Fruit fly (Drosophila melanogaster) whole organism, embryonic: ENCODE measurements around the gene Prp39.

Experiments used
- Ada2b ChIP-seq: fragments of 200-800 bp; sonication (Bioruptor generic); IDR thresholded peaks from 2 replicates; pipeline ENCODE4 v1.3.6; 2022; ENCODE audit warnings: missing biosample characterization, missing genetic modification characterization
- Awh ChIP-seq: fragments of 200-800 bp; sonication (Bioruptor generic); IDR thresholded peaks from 2 replicates; pipeline ENCODE4, ENCODE4 v1.3.6; 2022; ENCODE audit warnings: missing biosample characterization, missing genetic modification characterization
- CG10209 ChIP-seq: fragments of 200-800 bp; sonication (Bioruptor generic); optimal IDR thresholded peaks from 3 replicates; lab custom pipeline; 2017; ENCODE audit warnings: missing biosample characterization, mild to moderate bottlenecking, missing genetic modification characterization, missing genetic modification reagents
- CG11456 ChIP-seq: fragments of 200-800 bp; sonication (Bioruptor generic); IDR thresholded peaks from 3 replicates; pipeline ENCODE4 v1.3.6; 2022; ENCODE audit warnings: missing biosample characterization, missing genetic modification characterization
- CG12659 ChIP-seq: fragments of 200-800 bp; sonication (Bioruptor generic); optimal IDR thresholded peaks from 3 replicates; lab custom pipeline; 2017; ENCODE audit warnings: mild to moderate bottlenecking, missing biosample characterization, missing genetic modification reagents, missing genetic modification characterization
- CG12744 ChIP-seq: fragments of 200-800 bp; sonication (Bioruptor generic); optimal IDR thresholded peaks from 2 replicates; lab custom pipeline; 2016; ENCODE audit warnings: missing biosample characterization, missing genetic modification characterization
- CG13287 ChIP-seq: fragments of 200-800 bp; sonication (Bioruptor generic); IDR thresholded peaks from 2 replicates; pipeline ENCODE4 v1.3.6; 2022; ENCODE audit warnings: missing biosample characterization, missing genetic modification characterization; ENCODE audit not compliant: partially characterized antibody
- CG17385 ChIP-seq: fragments of 200-800 bp; sonication (Bioruptor generic); optimal IDR thresholded peaks from 3 replicates; lab custom pipeline; 2018; ENCODE audit warnings: missing biosample characterization, mild to moderate bottlenecking, missing genetic modification characterization
- CG2678 ChIP-seq: fragments of 200-800 bp; sonication (Bioruptor generic); optimal IDR thresholded peaks from 3 replicates; lab custom pipeline; 2019; ENCODE audit warnings: missing biosample characterization, mild to moderate bottlenecking, missing genetic modification characterization, moderate library complexity
- CG30020 ChIP-seq: fragments of 200-800 bp; optimal IDR thresholded peaks from 2 replicates; lab custom pipeline; 2019; ENCODE audit warnings: missing biosample characterization, mild to moderate bottlenecking, missing genetic modification characterization, moderate library complexity
- CG32532 ChIP-seq: fragments of 200-800 bp; sonication (Bioruptor generic); IDR thresholded peaks from 2 replicates; pipeline ENCODE4 v1.3.6; 2022; ENCODE audit warnings: missing biosample characterization, missing genetic modification characterization
- CG33557 ChIP-seq: fragments of 200-800 bp; sonication (Bioruptor generic); optimal IDR thresholded peaks from 2 replicates; lab custom pipeline; 2019; ENCODE audit warnings: missing biosample characterization, mild to moderate bottlenecking, missing genetic modification characterization, moderate library complexity
- CG3995 ChIP-seq: fragments of 200-800 bp; sonication (Bioruptor generic); optimal IDR thresholded peaks from 3 replicates; lab custom pipeline; 2016; ENCODE audit warnings: missing biosample characterization, missing genetic modification characterization
- CG4282 ChIP-seq: fragments of 200-800 bp; sonication (Bioruptor generic); optimal IDR thresholded peaks from 2 replicates; lab custom pipeline; 2016; ENCODE audit warnings: missing biosample characterization, missing genetic modification characterization
- CG6175 ChIP-seq: fragments of 200-800 bp; sonication (Bioruptor generic); IDR thresholded peaks from 3 replicates; pipeline ENCODE4 v1.3.6; 2022; ENCODE audit warnings: missing biosample characterization, missing genetic modification characterization
- CG6654 ChIP-seq: fragments of 200-800 bp; sonication (Bioruptor generic); optimal IDR thresholded peaks from 2 replicates; lab custom pipeline; 2017; ENCODE audit warnings: missing biosample characterization, mild to moderate bottlenecking, missing genetic modification characterization
- CG6683 ChIP-seq: fragments of 200-800 bp; sonication (Bioruptor generic); optimal IDR thresholded peaks from 2 replicates; lab custom pipeline; 2017; ENCODE audit warnings: missing biosample characterization, mild to moderate bottlenecking, missing genetic modification characterization, missing genetic modification reagents
- CG7987 ChIP-seq: fragments of 200-800 bp; sonication (Bioruptor generic); optimal IDR thresholded peaks from 2 replicates; lab custom pipeline; 2018; ENCODE audit warnings: missing biosample characterization, mild to moderate bottlenecking, missing genetic modification characterization, moderate library complexity
- CG9437 ChIP-seq: fragments of 200-800 bp; sonication (Bioruptor generic); optimal IDR thresholded peaks from 2 replicates; lab custom pipeline; 2018; ENCODE audit warnings: missing biosample characterization, mild to moderate bottlenecking, missing genetic modification characterization
- CG9727 ChIP-seq: fragments of 200-800 bp; sonication (Bioruptor generic); optimal IDR thresholded peaks from 3 replicates; lab custom pipeline; 2017; ENCODE audit warnings: missing biosample characterization, mild to moderate bottlenecking, missing genetic modification characterization
- Dp ChIP-seq: fragments of 200-800 bp; sonication (Bioruptor generic); optimal IDR thresholded peaks from 2 replicates; lab custom pipeline; 2018; ENCODE audit warnings: missing biosample characterization, mild to moderate bottlenecking, missing genetic modification characterization, moderate library complexity
- E2f2 ChIP-seq: fragments of 200-800 bp; sonication (Bioruptor generic); IDR thresholded peaks from 2 replicates; pipeline ENCODE4 v1.3.6; 2022; ENCODE audit warnings: missing biosample characterization, missing genetic modification characterization
- Gug ChIP-seq: fragments of 200-800 bp; sonication (Bioruptor generic); IDR thresholded peaks from 4 replicates; pipeline ENCODE4 v1.3.6; 2022; ENCODE audit warnings: missing biosample characterization, missing genetic modification characterization
- Hmr ChIP-seq: fragments of 200-800 bp; sonication (Bioruptor generic); optimal IDR thresholded peaks from 3 replicates; lab custom pipeline; 2017; ENCODE audit warnings: mild to moderate bottlenecking, missing biosample characterization, missing genetic modification reagents, missing genetic modification characterization
- Max ChIP-seq: fragments of 200-800 bp; sonication (Bioruptor generic); optimal IDR thresholded peaks from 2 replicates; lab custom pipeline; 2016; ENCODE audit warnings: missing biosample characterization, mild to moderate bottlenecking, missing genetic modification characterization
- NfI ChIP-seq: fragments of 200-800 bp; sonication (Bioruptor generic); optimal IDR thresholded peaks from 3 replicates; lab custom pipeline; 2018; ENCODE audit warnings: missing biosample characterization, mild to moderate bottlenecking, missing genetic modification characterization, moderate library complexity
- Rx ChIP-seq: fragments of 200-800 bp; sonication (Bioruptor generic); IDR thresholded peaks from 2 replicates; pipeline ENCODE4 v1.3.6; 2022; ENCODE audit warnings: missing biosample characterization, missing genetic modification characterization
- Sox100B ChIP-seq: fragments of 200-800 bp; sonication (Bioruptor generic); optimal IDR thresholded peaks from 3 replicates; lab custom pipeline; 2018; ENCODE audit warnings: missing biosample characterization, mild to moderate bottlenecking, missing genetic modification characterization
- Sry-δ ChIP-seq: fragments of 200-800 bp; sonication (Bioruptor generic); optimal IDR thresholded peaks from 2 replicates; lab custom pipeline; 2016; ENCODE audit warnings: missing biosample characterization, missing genetic modification characterization
- dimm ChIP-seq: fragments of 200-800 bp; sonication (Bioruptor generic); IDR thresholded peaks from 2 replicates; pipeline ENCODE4 v1.3.6; 2022; ENCODE audit warnings: missing biosample characterization, missing genetic modification characterization
- dpn ChIP-seq, 2 experiments: fragments of 200-800 bp; sonication (Bioruptor generic); optimal IDR thresholded peaks; 3 replicates each; lab custom pipeline; 2016; ENCODE audit warnings: missing biosample characterization in 2 of 2, missing genetic modification characterization in 2 of 2
- gcm ChIP-seq: fragments of 200-800 bp; sonication (Bioruptor generic); optimal IDR thresholded peaks from 2 replicates; lab custom pipeline; 2019; ENCODE audit warnings: missing biosample characterization, mild to moderate bottlenecking, missing genetic modification characterization, moderate library complexity
- gsb-n ChIP-seq: fragments of 200-800 bp; sonication (Bioruptor generic); optimal IDR thresholded peaks from 3 replicates; lab custom pipeline; 2018; ENCODE audit warnings: missing biosample characterization, mild to moderate bottlenecking, missing genetic modification characterization
- ind ChIP-seq: fragments of 200-800 bp; sonication (Bioruptor generic); optimal IDR thresholded peaks from 3 replicates; lab custom pipeline; 2016; ENCODE audit warnings: missing biosample characterization, missing genetic modification characterization
- inv ChIP-seq: fragments of 200-800 bp; sonication (Bioruptor generic); IDR thresholded peaks from 2 replicates; pipeline ENCODE4 v1.3.6; 2022; ENCODE audit warnings: missing biosample characterization, missing genetic modification characterization; ENCODE audit not compliant: partially characterized antibody
- kah ChIP-seq: fragments of 200-800 bp; sonication (Bioruptor generic); optimal IDR thresholded peaks from 2 replicates; lab custom pipeline; 2018; ENCODE audit warnings: missing biosample characterization, mild to moderate bottlenecking, missing genetic modification characterization
- lilli ChIP-seq: fragments of 200-800 bp; sonication (Bioruptor generic); optimal IDR thresholded peaks from 3 replicates; lab custom pipeline; 2016; ENCODE audit warnings: missing biosample characterization, missing genetic modification characterization
- lmd ChIP-seq: fragments of 200-800 bp; sonication (Bioruptor generic); IDR thresholded peaks from 2 replicates; pipeline ENCODE4 v1.3.6; 2022; ENCODE audit warnings: missing biosample characterization, missing genetic modification characterization
- mirr ChIP-seq: fragments of 200-800 bp; sonication (Bioruptor generic); optimal IDR thresholded peaks from 3 replicates; lab custom pipeline; 2018; ENCODE audit warnings: missing biosample characterization, mild to moderate bottlenecking, missing genetic modification characterization
- org-1 ChIP-seq: fragments of 200-800 bp; sonication (Bioruptor generic); optimal IDR thresholded peaks from 2 replicates; lab custom pipeline; 2017; ENCODE audit warnings: missing biosample characterization, missing genetic modification characterization
- pfk ChIP-seq: fragments of 200-800 bp; sonication (Bioruptor generic); optimal IDR thresholded peaks from 2 replicates; lab custom pipeline; 2018; ENCODE audit warnings: missing biosample characterization, mild to moderate bottlenecking, missing genetic modification characterization, moderate library complexity
- pzg ChIP-seq: fragments of 200-800 bp; sonication (Bioruptor generic); optimal IDR thresholded peaks from 3 replicates; lab custom pipeline; 2018; ENCODE audit warnings: missing biosample characterization, mild to moderate bottlenecking, missing genetic modification characterization, moderate library complexity
- repo ChIP-seq: fragments of 200-800 bp; sonication (Bioruptor generic); optimal IDR thresholded peaks from 2 replicates; lab custom pipeline; 2016; ENCODE audit warnings: missing biosample characterization, missing genetic modification characterization
- ro ChIP-seq: fragments of 200-800 bp; sonication (Bioruptor generic); IDR thresholded peaks from 2 replicates; pipeline ENCODE4 v1.3.6; 2022; ENCODE audit warnings: missing biosample characterization, missing genetic modification characterization
- sim ChIP-seq: fragments of 200-800 bp; sonication (Bioruptor generic); IDR thresholded peaks from 2 replicates; pipeline ENCODE4 v1.3.6; 2022; ENCODE audit warnings: missing biosample characterization, missing genetic modification characterization
- slou ChIP-seq: fragments of 200-800 bp; sonication (Bioruptor generic); optimal IDR thresholded peaks from 3 replicates; lab custom pipeline; 2016; ENCODE audit warnings: missing biosample characterization, missing genetic modification characterization
- tna ChIP-seq: fragments of 200-800 bp; sonication (Bioruptor generic); IDR thresholded peaks from 2 replicates; pipeline ENCODE4 v1.3.6; 2022; ENCODE audit warnings: missing biosample characterization, missing genetic modification characterization; ENCODE audit not compliant: partially characterized antibody
- ttk ChIP-seq: fragments of 200-800 bp; sonication (Bioruptor generic); IDR thresholded peaks from 2 replicates; pipeline ENCODE4 v2.1.2; 2022; ENCODE audit warnings: missing biosample characterization, missing genetic modification characterization
- tx ChIP-seq: fragments of 200-800 bp; sonication (Bioruptor generic); optimal IDR thresholded peaks from 2 replicates; lab custom pipeline; 2016; ENCODE audit warnings: missing biosample characterization, missing genetic modification characterization
- wdn ChIP-seq: fragments of 200-800 bp; sonication (Bioruptor generic); IDR thresholded peaks from 2 replicates; pipeline ENCODE4 v1.3.6; 2022; ENCODE audit warnings: missing biosample characterization, missing genetic modification characterization

Gene Prp39

DNA sequence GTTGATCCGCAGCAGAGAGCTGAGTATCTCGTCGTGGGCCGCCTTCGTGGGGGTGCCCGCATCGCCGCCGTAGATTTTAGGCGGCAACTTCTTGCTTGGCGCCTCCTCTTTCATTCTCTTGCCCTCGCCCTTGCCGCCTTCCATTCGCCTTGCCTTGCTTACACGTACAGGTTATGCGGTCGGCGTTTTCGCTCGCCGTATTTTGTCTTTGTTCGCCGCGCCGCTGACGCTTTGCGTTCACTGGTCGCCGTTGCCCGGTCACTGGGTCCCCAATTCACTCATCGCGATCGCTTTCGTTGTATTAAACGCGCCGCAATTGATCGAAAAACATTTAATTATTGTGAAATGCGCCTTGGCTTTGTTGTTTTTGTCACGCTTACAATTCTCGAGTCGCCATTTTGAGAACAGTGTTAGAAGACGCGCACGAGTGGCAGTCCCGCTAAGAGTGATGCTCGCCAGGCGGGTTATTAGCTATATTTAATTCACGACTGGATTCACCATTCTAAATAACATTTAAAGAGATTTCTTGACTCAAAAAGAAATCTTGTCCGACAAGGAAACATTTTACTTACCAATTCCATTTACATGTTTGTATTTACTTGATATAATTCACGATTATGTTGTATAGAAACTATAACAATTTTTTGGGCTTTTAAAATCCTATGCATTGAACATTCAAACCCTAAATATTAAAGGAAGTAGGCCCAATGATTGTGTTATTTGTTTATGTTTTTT lies 793 bp upstream of the Prp39 start, which contains the start of gene wdn (continued):
- no peak for TF ChIP-seq CG6654 (GFP tag; lab: Kevin White, UChicago)
- no peak for TF ChIP-seq CG7987 (GFP tag; lab: Kevin White, UChicago)
- no peak for TF ChIP-seq repo (GFP tag; lab: Kevin White, UChicago)
- TF ChIP-seq pfk (GFP tag; lab: Kevin White, UChicago), result no peak
- TF ChIP-seq CG11456 (GFP tag; lab: Robert Waterston, UW), result no peak
- TF ChIP-seq Max (GFP tag; lab: Kevin White, UChicago), result no peak
- no peak for TF ChIP-seq CG3995 (GFP tag; lab: Kevin White, UChicago)
- no peak for TF ChIP-seq Rx
- TF ChIP-seq wdn (GFP tag; lab: Robert Waterston, UW), result no peak
- no peak for TF ChIP-seq CG4282 (GFP tag; lab: Kevin White, UChicago)
- no peak for TF ChIP-seq CG9437
- TF ChIP-seq CG30020 (tag; lab: Kevin White, UChicago), result no peak
- TF ChIP-seq Sox100B (GFP tag; lab: Kevin White, UChicago), result no peak
- peak; percentile 47 for TF ChIP-seq pzg (GFP tag; lab: Kevin White, UChicago)
- TF ChIP-seq ttk (GFP tag; lab: Robert Waterston, UW), result no peak
- TF ChIP-seq tna (GFP tag; lab: Robert Waterston, UW), result no peak
- TF ChIP-seq NfI (GFP tag; lab: Kevin White, UChicago), result no peak
- TF ChIP-seq CG6683, result no peak
- no peak for TF ChIP-seq inv (GFP tag; lab: Robert Waterston, UW)
- TF ChIP-seq CG2678 (tag; lab: Kevin White, UChicago), result no peak
- TF ChIP-seq gsb-n, result peak; percentile 63
- no peak for TF ChIP-seq Dp (GFP tag; lab: Kevin White, UChicago)
- TF ChIP-seq lilli (GFP tag; lab: Kevin White, UChicago), result no peak
- TF ChIP-seq org-1 (GFP tag; lab: Kevin White, UChicago), result no peak
- TF ChIP-seq dimm, result no peak
- TF ChIP-seq CG12744 (GFP tag; lab: Kevin White, UChicago), result no peak
- peak; percentile 11; the same call in 1 of the 2 replicates for TF ChIP-seq lmd (GFP tag; lab: Robert Waterston, UW)
- TF ChIP-seq CG33557, result no peak
- no peak for TF ChIP-seq sim (GFP tag; lab: Robert Waterston, UW)
- no peak for TF ChIP-seq Ada2b (GFP tag; lab: Robert Waterston, UW)
- TF ChIP-seq Hmr (GFP tag; lab: Kevin White, UChicago), result no peak
- TF ChIP-seq E2f2 (GFP tag; lab: Robert Waterston, UW), result peak; percentile 35; the same call in 1 of the 2 replicates
- TF ChIP-seq tx (GFP tag; lab: Kevin White, UChicago), result no peak
- TF ChIP-seq dpn (GFP tag; optimal IDR thresholded peaks at IDR 0.05; lab: Kevin White, UChicago), result no peak
- TF ChIP-seq Sry-δ (GFP tag; lab: Kevin White, UChicago), result no peak
- peak; percentile 54; the same call in 1 of the 2 replicates for TF ChIP-seq CG13287 (GFP tag; lab: Robert Waterston, UW)
- TF ChIP-seq CG6175 (GFP tag; lab: Robert Waterston, UW), result no peak
- TF ChIP-seq CG9727 (GFP tag; lab: Kevin White, UChicago), result no peak
- TF ChIP-seq slou (GFP tag; lab: Kevin White, UChicago), result no peak
- TF ChIP-seq CG32532 (GFP tag; lab: Robert Waterston, UW), result no peak
- no peak for TF ChIP-seq ind (GFP tag; lab: Kevin White, UChicago)
- TF ChIP-seq mirr (GFP tag; lab: Kevin White, UChicago), result no peak
- TF ChIP-seq Awh (GFP tag; lab: Robert Waterston, UW), result no peak
- no peak for TF ChIP-seq ro (GFP tag; lab: Robert Waterston, UW)
- peak; percentile 14 for TF ChIP-seq CG12659
- no peak for TF ChIP-seq Gug (GFP tag; lab: Robert Waterston, UW)
- TF ChIP-seq CG17385 (GFP tag; lab: Kevin White, UChicago), result no peak
- TF ChIP-seq CG10209 (GFP tag; lab: Kevin White, UChicago), result no peak
- TF ChIP-seq kah (GFP tag; lab: Kevin White, UChicago), result no peak
- TF ChIP-seq gcm (GFP tag; lab: Kevin White, UChicago), result peak; percentile 49
